Fruit fly (Drosophila melanogaster) whole organism, prepupa: Measurements from ENCODE around the gene CG7872.

ENCODE experiments used
- CG10631 ChIP-seq: fragments of 200-800 bp; sonication (Bioruptor generic); optimal IDR thresholded peaks from 2 replicates; lab custom pipeline; 2016; ENCODE audit warnings: missing biosample characterization, missing genetic modification characterization
- CG10669 ChIP-seq: fragments of 200-800 bp; sonication (Bioruptor generic); optimal IDR thresholded peaks from 3 replicates; lab custom pipeline; 2018; ENCODE audit warnings: missing biosample characterization, mild to moderate bottlenecking, missing genetic modification characterization, moderate library complexity
- CG11902 ChIP-seq: fragments of 200-800 bp; sonication (Bioruptor generic); optimal IDR thresholded peaks from 3 replicates; lab custom pipeline; 2016; ENCODE audit warnings: missing biosample characterization, missing genetic modification characterization
- CG15336 ChIP-seq: fragments of 200-800 bp; sonication (Bioruptor generic); IDR thresholded peaks from 2 replicates; pipeline ENCODE4 v1.3.6; 2022; ENCODE audit warnings: missing biosample characterization, missing genetic modification characterization
- CG1621 ChIP-seq: fragments of 200-800 bp; sonication (Bioruptor generic); optimal IDR thresholded peaks from 3 replicates; lab custom pipeline; 2018; ENCODE audit warnings: missing biosample characterization, mild to moderate bottlenecking, missing genetic modification characterization
- CG3032 ChIP-seq: fragments of 200-800 bp; optimal IDR thresholded peaks from 2 replicates; lab custom pipeline; 2019; ENCODE audit warnings: missing biosample characterization, mild to moderate bottlenecking, missing genetic modification characterization, moderate library complexity
- CG31627 ChIP-seq: fragments of 200-800 bp; sonication (Bioruptor generic); optimal IDR thresholded peaks from 3 replicates; lab custom pipeline; 2016; ENCODE audit warnings: missing biosample characterization, missing genetic modification characterization
- CG32006 ChIP-seq: fragments of 200-800 bp; sonication (Bioruptor generic); optimal IDR thresholded peaks from 3 replicates; lab custom pipeline; 2017; ENCODE audit warnings: missing biosample characterization, mild to moderate bottlenecking, missing genetic modification characterization
- CG34406 ChIP-seq: fragments of 200-800 bp; sonication (Bioruptor generic); optimal IDR thresholded peaks from 3 replicates; lab custom pipeline; 2016; ENCODE audit warnings: missing biosample characterization, missing genetic modification characterization
- CG3919 ChIP-seq: fragments of 200-800 bp; sonication (Bioruptor generic); optimal IDR thresholded peaks from 3 replicates; lab custom pipeline; 2016; ENCODE audit warnings: missing biosample characterization, missing genetic modification characterization
- CG4318 ChIP-seq: fragments of 200-800 bp; sonication (Bioruptor generic); optimal IDR thresholded peaks from 3 replicates; lab custom pipeline; 2017; ENCODE audit warnings: missing biosample characterization, mild to moderate bottlenecking, missing genetic modification characterization
- CG6163 ChIP-seq: fragments of 200-800 bp; sonication (Bioruptor generic); IDR thresholded peaks from 3 replicates; pipeline ENCODE4 v1.3.6; 2022; ENCODE audit warnings: missing biosample characterization, missing genetic modification characterization
- CG6792 ChIP-seq: fragments of 200-800 bp; sonication (Bioruptor generic); optimal IDR thresholded peaks from 3 replicates; lab custom pipeline; 2016; ENCODE audit warnings: missing biosample characterization, missing genetic modification characterization
- CG6808 ChIP-seq: fragments of 200-800 bp; sonication (Bioruptor generic); optimal IDR thresholded peaks from 3 replicates; lab custom pipeline; 2017; ENCODE audit warnings: missing biosample characterization, missing genetic modification characterization, mild to moderate bottlenecking, moderate library complexity, missing genetic modification reagents
- CG8119 ChIP-seq: fragments of 200-800 bp; sonication (Bioruptor generic); IDR thresholded peaks from 3 replicates; pipeline ENCODE4 v1.3.6; 2022; ENCODE audit warnings: missing biosample characterization, missing genetic modification characterization
- CG8632 ChIP-seq: fragments of 200-800 bp; sonication (Bioruptor generic); optimal IDR thresholded peaks from 3 replicates; lab custom pipeline; 2016; ENCODE audit warnings: missing biosample characterization, missing genetic modification characterization
- Eip75B ChIP-seq: fragments of 200-800 bp; sonication (Bioruptor generic); optimal IDR thresholded peaks from 3 replicates; lab custom pipeline; 2016; ENCODE audit warnings: missing biosample characterization, missing genetic modification characterization
- Eip78C ChIP-seq: fragments of 200-800 bp; sonication (Bioruptor generic); peaks from one replicate; lab custom pipeline; 2016; ENCODE audit warnings: missing biosample characterization, missing genetic modification characterization
- Eip93F ChIP-seq: fragments of 200-800 bp; sonication (Bioruptor generic); optimal IDR thresholded peaks from 2 replicates; lab custom pipeline; 2016; ENCODE audit warnings: missing biosample characterization, mild to moderate bottlenecking, missing genetic modification characterization
- Ets96B ChIP-seq: fragments of 200-800 bp; optimal IDR thresholded peaks from 2 replicates; lab custom pipeline; 2019; ENCODE audit warnings: missing biosample characterization, mild to moderate bottlenecking, missing genetic modification characterization, moderate library complexity
- Hr38 ChIP-seq: sonication (Bioruptor generic); optimal IDR thresholded peaks from 2 replicates; lab custom pipeline; 2016; ENCODE audit warnings: missing biosample characterization, missing genetic modification characterization
- Hr39 ChIP-seq: fragments of 200-800 bp; sonication (Bioruptor generic); optimal IDR thresholded peaks from 2 replicates; lab custom pipeline; 2016; ENCODE audit warnings: missing biosample characterization, missing genetic modification characterization
- Hr4 ChIP-seq: fragments of 200-800 bp; sonication (Bioruptor generic); optimal IDR thresholded peaks from 3 replicates; lab custom pipeline; 2016; ENCODE audit warnings: missing biosample characterization, missing genetic modification characterization
- Met ChIP-seq: fragments of 200-800 bp; sonication (Bioruptor generic); optimal IDR thresholded peaks from 3 replicates; lab custom pipeline; 2016; ENCODE audit warnings: missing biosample characterization, missing genetic modification characterization
- OdsH ChIP-seq: fragments of 200-800 bp; sonication (Bioruptor generic); optimal IDR thresholded peaks from 3 replicates; lab custom pipeline; 2016; ENCODE audit warnings: missing biosample characterization, missing genetic modification characterization
- Sox14 ChIP-seq: fragments of 200-800 bp; sonication (Bioruptor generic); optimal IDR thresholded peaks from 3 replicates; lab custom pipeline; 2016; ENCODE audit warnings: missing biosample characterization, missing genetic modification characterization
- Sox15 ChIP-seq: fragments of 200-800 bp; sonication (Bioruptor generic); optimal IDR thresholded peaks from 3 replicates; lab custom pipeline; 2016; ENCODE audit warnings: missing biosample characterization, missing genetic modification characterization
- achi ChIP-seq: fragments of 200-800 bp; sonication (Bioruptor generic); optimal IDR thresholded peaks from 3 replicates; lab custom pipeline; 2016; ENCODE audit warnings: missing biosample characterization, missing genetic modification characterization
- acj6 ChIP-seq: fragments of 200-800 bp; sonication (Bioruptor generic); optimal IDR thresholded peaks from 3 replicates; lab custom pipeline; 2016; ENCODE audit warnings: missing biosample characterization, missing genetic modification characterization
- cyc ChIP-seq: fragments of 200-800 bp; sonication (Bioruptor generic); optimal IDR thresholded peaks from 3 replicates; lab custom pipeline; 2016; ENCODE audit warnings: missing biosample characterization, missing genetic modification characterization
- dsx ChIP-seq: fragments of 200-800 bp; optimal IDR thresholded peaks from 3 replicates; lab custom pipeline; 2019; ENCODE audit warnings: missing biosample characterization, mild to moderate bottlenecking, missing genetic modification characterization, moderate library complexity; ENCODE audit not compliant: poor library complexity, severe bottlenecking
- eg ChIP-seq: fragments of 200-800 bp; sonication (Bioruptor generic); IDR thresholded peaks from 3 replicates; pipeline ENCODE4 v1.3.6; 2022; ENCODE audit warnings: missing biosample characterization, missing genetic modification characterization
- esn ChIP-seq: fragments of 200-800 bp; sonication (Bioruptor generic); optimal IDR thresholded peaks from 2 replicates; lab custom pipeline; 2016; ENCODE audit warnings: missing biosample characterization, mild to moderate bottlenecking, missing genetic modification characterization, moderate library complexity
- fd59A ChIP-seq: fragments of 200-800 bp; sonication (Bioruptor generic); optimal IDR thresholded peaks from 2 replicates; lab custom pipeline; 2017; ENCODE audit warnings: missing biosample characterization, mild to moderate bottlenecking, missing genetic modification characterization, missing genetic modification reagents
- pdm3 ChIP-seq: fragments of 200-800 bp; sonication (Bioruptor generic); optimal IDR thresholded peaks from 3 replicates; lab custom pipeline; 2016; ENCODE audit warnings: missing biosample characterization, missing genetic modification characterization
- salr ChIP-seq, 2 experiments: fragments of 200-800 bp; sonication (Bioruptor generic); optimal IDR thresholded peaks; 3 replicates each; lab custom pipeline; 2016 to 2018; ENCODE audit warnings: missing biosample characterization in 2 of 2, missing genetic modification characterization in 2 of 2, mild to moderate bottlenecking in 1 of 2
- ss ChIP-seq, 2 experiments: fragments of 200-800 bp; sonication (Bioruptor generic); optimal IDR thresholded peaks; 2 replicates in 1 of 2; 3 replicates in 1 of 2; lab custom pipeline; 2017 to 2018; ENCODE audit warnings: mild to moderate bottlenecking in 2 of 2, missing biosample characterization in 2 of 2, missing genetic modification characterization in 2 of 2, moderate library complexity in 1 of 2
- svp ChIP-seq: fragments of 200-800 bp; sonication (Bioruptor generic); peaks from one replicate; lab custom pipeline; 2016; ENCODE audit warnings: missing biosample characterization, missing genetic modification characterization
- topi ChIP-seq: fragments of 200-800 bp; sonication (Bioruptor generic); optimal IDR thresholded peaks from 3 replicates; lab custom pipeline; 2016; ENCODE audit warnings: missing biosample characterization, missing genetic modification characterization
- vri ChIP-seq: fragments of 200-800 bp; sonication (Bioruptor generic); optimal IDR thresholded peaks from 3 replicates; lab custom pipeline; 2016; ENCODE audit warnings: missing biosample characterization, mild to moderate bottlenecking, missing genetic modification characterization

The CG7872 gene

DNA sequence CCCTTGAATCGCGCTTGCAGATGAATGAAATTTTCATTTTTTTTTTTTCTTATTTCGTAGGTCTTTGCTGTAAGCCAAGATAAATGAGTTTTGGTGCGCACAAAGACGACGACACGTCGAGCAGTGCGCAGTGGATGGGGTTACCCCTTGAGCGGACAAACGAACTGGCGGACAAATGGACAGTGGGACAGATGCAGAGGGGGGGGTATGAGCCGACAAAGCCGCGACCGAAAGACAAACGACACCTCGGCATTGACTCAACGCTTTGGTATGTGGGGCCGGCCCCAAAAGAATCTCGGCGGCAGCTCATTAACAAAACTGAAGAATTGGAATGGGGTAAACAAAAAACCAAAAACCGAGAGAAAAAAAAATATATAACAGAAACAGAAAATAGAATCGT is 31.3 kb downstream of the CG7872 start:
- TF ChIP-seq Sox15 (GFP tag; lab: Kevin White, UChicago) (no peak), Eip78C (peak; percentile 45)

DNA sequence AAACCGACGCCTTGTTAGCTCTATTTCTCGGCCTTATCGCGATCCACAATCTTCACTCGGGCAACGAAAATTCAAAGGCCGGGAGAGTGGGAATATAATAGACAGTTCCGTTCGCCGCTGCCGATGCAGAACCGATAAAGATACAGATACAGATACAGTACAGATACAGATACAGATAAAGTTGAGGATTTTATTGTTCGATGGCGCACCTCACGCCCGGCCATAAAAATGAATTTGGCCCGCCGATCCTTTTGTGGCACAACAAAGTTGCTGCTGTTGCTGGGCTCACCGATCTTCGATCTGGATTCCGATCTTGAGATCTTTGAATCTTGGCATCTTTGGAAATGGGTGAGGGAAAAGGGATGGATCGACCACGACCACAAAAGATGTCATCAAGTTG is 32.2 kb downstream of the CG7872 start:
- TF ChIP-seq dsx (GFP tag; lab: Kevin White, UChicago), result peak; percentile 94
- no peak for TF ChIP-seq OdsH (GFP tag; lab: Kevin White, UChicago)

DNA sequence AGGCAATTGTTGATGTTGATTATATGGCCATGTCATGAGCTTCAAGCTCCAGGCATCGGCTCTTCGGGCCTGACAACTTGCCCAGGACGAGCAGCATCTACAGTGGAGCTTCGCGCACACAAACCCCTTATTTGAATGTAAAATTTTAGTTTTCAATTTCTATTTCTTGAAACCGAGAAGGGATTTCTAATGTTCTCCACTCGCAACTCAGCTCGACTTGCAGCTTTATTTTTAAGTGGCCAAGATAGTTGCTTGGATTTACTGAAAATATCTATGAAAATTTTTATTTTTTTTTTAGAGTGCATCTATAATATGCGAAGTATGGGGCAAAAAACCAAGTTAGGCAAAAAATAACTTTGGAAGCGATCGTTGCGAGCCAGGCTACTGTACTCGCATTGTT is 33.0 kb downstream of the CG7872 start:
- TF ChIP-seq CG34406 (GFP tag; lab: Kevin White, UChicago) (peak; percentile 20), Eip75B (GFP tag; lab: Kevin White, UChicago) (peak; percentile 3), CG4318 (peak; percentile 9), ss (GFP tag; optimal IDR thresholded peaks at IDR 0.05; lab: Kevin White, UChicago) (peak in 1 of 2 experiments; percentile 9), CG11902 (GFP tag; lab: Kevin White, UChicago) (no peak), Ets96B (tag; lab: Kevin White, UChicago) (peak; percentile 13), CG10631 (GFP tag; lab: Kevin White, UChicago) (peak; percentile 19), Hr39 (GFP tag; lab: Kevin White, UChicago) (peak; percentile 13), eg (peak; percentile 36; the same call in 1 of the 3 replicates), esn (GFP tag; lab: Kevin White, UChicago) (peak; percentile 30), Sox15 (GFP tag; lab: Kevin White, UChicago) (no peak), Hr4 (GFP tag; lab: Kevin White, UChicago) (peak; percentile 39), CG8632 (peak; percentile 10), svp (peak; percentile 76), CG6792 (GFP tag; lab: Kevin White, UChicago) (no peak), CG1621 (tag; lab: Kevin White, UChicago) (no peak), CG8119 (no peak; the same call in 2 of the 3 replicates), CG32006 (GFP tag; lab: Kevin White, UChicago) (peak; percentile 53), CG6808 (GFP tag; lab: Kevin White, UChicago) (peak; percentile 12), Eip93F (GFP tag; lab: Kevin White, UChicago) (no peak), Hr38 (GFP tag; lab: Kevin White, UChicago) (no peak), CG6163 (GFP tag; lab: Robert Waterston, UW) (no peak), pdm3 (GFP tag; lab: Kevin White, UChicago) (peak; percentile 46), acj6 (GFP tag; lab: Kevin White, UChicago) (peak; percentile 23), achi (GFP tag; lab: Kevin White, UChicago) (peak; percentile 25), Eip78C (peak; percentile 74), CG3032 (tag; lab: Kevin White, UChicago) (no peak), CG10669 (peak; percentile 12), OdsH (GFP tag; lab: Kevin White, UChicago) (peak; percentile 16), cyc (GFP tag; lab: Kevin White, UChicago) (no peak), CG31627 (GFP tag; lab: Kevin White, UChicago) (peak; percentile 30), Sox14 (GFP tag; lab: Kevin White, UChicago) (peak; percentile 41), fd59A (GFP tag; lab: Kevin White, UChicago) (peak; percentile 32), salr (GFP tag; optimal IDR thresholded peaks at IDR 0.05; lab: Kevin White, UChicago) (peak in 1 of 2 experiments; percentile 9), Met (peak; percentile 48), topi (GFP tag; lab: Kevin White, UChicago) (peak; percentile 38), CG3919 (GFP tag; lab: Kevin White, UChicago) (peak; percentile 27), vri (GFP tag; lab: Kevin White, UChicago) (no peak), CG15336 (GFP tag; lab: Robert Waterston, UW) (peak; percentile 40; the same call in 1 of the 2 replicates)
